Worm (Caenorhabditis elegans): ENCODE data around the gene Y37H2A.12.

The Y37H2A.12 gene

ce11 chrV:18131049-18131448 lies at the start of gene Y37H2A.12:
Gene Y37H2A.12 (minus strand): TSS chrV:18131129.
- TF ChIP-seq D2030.7 (GFP tag; IDR thresholded peaks at IDR 0.05) (peak; percentile 48; the same call in 1 of the 2 replicates), ztf-18 (tag; optimal IDR thresholded peaks at IDR 0.05) (no peak), F22D6.2 (tag; optimal IDR thresholded peaks at IDR 0.05) (no peak), mes-4 (tag; optimal IDR thresholded peaks at IDR 0.05) (no peak), F49E8.2 (tag; optimal IDR thresholded peaks at IDR 0.05; ENCODE audit: insufficient read depth) (no peak), Y53G8AR.9 (GFP tag; conservative IDR thresholded peaks at IDR 0.05) (no peak), lin-26 (GFP tag; IDR thresholded peaks at IDR 0.05) (no peak), ztf-3 (GFP tag; optimal IDR thresholded peaks at IDR 0.05) (no peak), F33H1.4 (GFP tag; IDR thresholded peaks at IDR 0.05) (peak; percentile 34; the same call in 1 of the 2 replicates), F10E7.11 (tag; optimal IDR thresholded peaks at IDR 0.05) (no peak), Y53F4B.3 (GFP tag; IDR thresholded peaks at IDR 0.05) (no peak), him-1 (tag; optimal IDR thresholded peaks at IDR 0.05) (peak; percentile 83), madf-6 (GFP tag; IDR thresholded peaks at IDR 0.05) (peak; percentile 61), ama-1 (optimal IDR thresholded peaks at IDR 0.05) (no peak), ama-1 (GFP tag; optimal IDR thresholded peaks at IDR 0.05) (no peak), repo-1 (tag; optimal IDR thresholded peaks at IDR 0.05) (no peak), xnd-1 (tag; optimal IDR thresholded peaks at IDR 0.05) (peak; percentile 2), lsl-1 (GFP tag; optimal IDR thresholded peaks at IDR 0.05) (peak; percentile 90)

ce11 chrV:18179663-18180062 lies 48.7 kb upstream of the Y37H2A.12 start, which contains the start of gene C31G12.1:
Gene C31G12.1 (plus strand): TSS chrV:18179963.
- TF ChIP-seq snpc-4 (GFP tag; optimal IDR thresholded peaks at IDR 0.05): no peak
- no peak for TF ChIP-seq snpc-4 (tag; optimal IDR thresholded peaks at IDR 0.05)
- no peak for TF ChIP-seq zfh-2 (GFP tag; conservative IDR thresholded peaks at IDR 0.05)
- TF ChIP-seq pbrm-1 (GFP tag; IDR thresholded peaks at IDR 0.05): no peak
- no peak for TF ChIP-seq xnd-1 (tag; optimal IDR thresholded peaks at IDR 0.05)
- no peak for TF ChIP-seq Y95B8A.8 (GFP tag; IDR thresholded peaks at IDR 0.05)
- no peak for TF ChIP-seq mcd-1 (GFP tag; IDR thresholded peaks at IDR 0.05)
- no peak for TF ChIP-seq K11D2.4 (GFP tag; IDR thresholded peaks at IDR 0.05)
- TF ChIP-seq tbx-9 (tag; optimal IDR thresholded peaks at IDR 0.05; ENCODE audit: borderline replicate concordance): no peak
- TF ChIP-seq snpc-1.1 (tag; optimal IDR thresholded peaks at IDR 0.05; ENCODE audit: insufficient read depth): no peak
- no peak for TF ChIP-seq attf-6 (GFP tag; IDR thresholded peaks at IDR 0.05)
- no peak for TF ChIP-seq ceh-100 (GFP tag; IDR thresholded peaks at IDR 0.05)
- no peak for TF ChIP-seq rec-8 (tag; optimal IDR thresholded peaks at IDR 0.05)
- no peak for TF ChIP-seq tlf-1 (GFP tag; optimal IDR thresholded peaks at IDR 0.05)
- no peak for TF ChIP-seq ceh-58 (GFP tag; IDR thresholded peaks at IDR 0.05)
- TF ChIP-seq efl-1 (GFP tag; optimal IDR thresholded peaks at IDR 0.05): no peak
- TF ChIP-seq dpff-1 (tag; optimal IDR thresholded peaks at IDR 0.05): no peak

ce11 chrV:18178659-18179058 lies 47.7 kb upstream of the Y37H2A.12 start, which contains the start of gene C31G12.4:
Gene C31G12.4 (minus strand): TSS chrV:18178759.
- TF ChIP-seq athp-1 (tag; optimal IDR thresholded peaks at IDR 0.05): no peak
- TF ChIP-seq F52B5.7 (tag; optimal IDR thresholded peaks at IDR 0.05): no peak
- TF ChIP-seq mel-28 (tag; optimal IDR thresholded peaks at IDR 0.05; ENCODE audit: borderline replicate concordance): no peak
- TF ChIP-seq K11D2.4 (GFP tag; IDR thresholded peaks at IDR 0.05): no peak
- TF ChIP-seq die-1 (tag; optimal IDR thresholded peaks at IDR 0.05): no peak
- no peak for TF ChIP-seq zim-3 (tag; optimal IDR thresholded peaks at IDR 0.05)
- no peak for TF ChIP-seq gei-17 (GFP tag; optimal IDR thresholded peaks at IDR 0.05)
- no peak for TF ChIP-seq nfyb-1 (GFP tag; IDR thresholded peaks at IDR 0.05)
- no peak for TF ChIP-seq cebp-2 (GFP tag; IDR thresholded peaks at IDR 0.05)
- no peak for TF ChIP-seq mes-4 (tag; optimal IDR thresholded peaks at IDR 0.05)
- no peak for TF ChIP-seq hmg-20 (GFP tag; IDR thresholded peaks at IDR 0.05)
- no peak for TF ChIP-seq lag-1 (GFP tag; IDR thresholded peaks at IDR 0.05)
- TF ChIP-seq nfya-2 (GFP tag; IDR thresholded peaks at IDR 0.05): no peak
- no peak for TF ChIP-seq rpc-1 (optimal IDR thresholded peaks at IDR 0.05)
- no peak for TF ChIP-seq rpc-1 (tag; optimal IDR thresholded peaks at IDR 0.05)
- no peak for TF ChIP-seq K12H6.12 (tag; optimal IDR thresholded peaks at IDR 0.05)
- TF ChIP-seq B0261.1 (tag; optimal IDR thresholded peaks at IDR 0.05): no peak
- no peak for TF ChIP-seq lin-54 (GFP tag; optimal IDR thresholded peaks at IDR 0.05)
